Worm (Caenorhabditis elegans): ENCODE measurements around the gene srh-223.

ce11 chrIV:4015660-4016059, 34.0 kb downstream of the srh-223 start:
- TF ChIP-seq tbx-7 (tag; optimal IDR thresholded peaks at IDR 0.05) (no peak), ztf-16 (tag; optimal IDR thresholded peaks at IDR 0.05) (no peak), T23F11.4 (GFP tag; optimal IDR thresholded peaks at IDR 0.05) (no peak), che-1 (tag; optimal IDR thresholded peaks at IDR 0.05) (no peak), elt-4 (tag; optimal IDR thresholded peaks at IDR 0.05) (no peak), ceh-31 (tag; optimal IDR thresholded peaks at IDR 0.05) (no peak), ama-1 (optimal IDR thresholded peaks at IDR 0.05) (no peak), nhr-11 (tag; optimal IDR thresholded peaks at IDR 0.05) (no peak)

All from whole organism, late embryonic.